Worm (Caenorhabditis elegans): Measurements from ENCODE around the gene C17H12.11.
A peak's percentile ranks its signal among the peaks of the same experiment; 100 is the strongest.

C17H12.11 gene

DNA sequence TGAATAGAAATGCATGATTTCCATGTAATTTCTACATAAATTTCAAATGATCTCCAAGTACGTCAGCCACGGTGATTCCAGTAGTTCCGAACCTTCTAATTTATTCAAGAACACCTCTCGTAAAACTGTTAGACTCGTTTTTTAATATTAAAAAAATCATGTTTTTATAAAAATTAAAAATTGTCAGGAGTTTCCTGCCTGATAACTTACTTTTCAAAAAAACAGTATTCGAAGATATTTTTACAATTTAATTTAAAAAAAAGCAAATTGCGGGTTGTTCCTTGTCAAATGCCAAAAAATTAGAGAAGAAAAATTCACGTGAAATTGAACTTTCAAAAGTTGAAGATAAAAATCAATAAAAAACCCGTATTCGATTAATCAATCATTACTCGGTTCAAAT is 6.7 kb upstream of the C17H12.11 start, which contains the start of the genes C17H12.3 and C17H12.12:
C17H12.3 (minus strand) TSS at position 101 of the 400 bp plus-strand sequence.
C17H12.12 (plus strand) TSS at position 396 of the 400 bp plus-strand sequence.
- no peak for TF ChIP-seq nhr-77 (tag; optimal IDR thresholded peaks at IDR 0.05)
- TF ChIP-seq zag-1 (tag; optimal IDR thresholded peaks at IDR 0.05) = no peak
- TF ChIP-seq nhr-84 (tag; optimal IDR thresholded peaks at IDR 0.05) = no peak
- no peak for TF ChIP-seq jun-1 (tag; optimal IDR thresholded peaks at IDR 0.05)
- no peak for TF ChIP-seq nhr-11 (tag; optimal IDR thresholded peaks at IDR 0.05)
- no peak for TF ChIP-seq dsc-1 (tag; optimal IDR thresholded peaks at IDR 0.05)
- no peak for TF ChIP-seq fkh-10 (GFP tag; optimal IDR thresholded peaks at IDR 0.05)
- TF ChIP-seq unc-86 (tag; optimal IDR thresholded peaks at IDR 0.05) = no peak
- no peak for TF ChIP-seq blmp-1 (tag; optimal IDR thresholded peaks at IDR 0.05)
- TF ChIP-seq lir-3 (tag; optimal IDR thresholded peaks at IDR 0.05; ENCODE audit: poor library complexity) = no peak
- no peak for TF ChIP-seq sup-37 (GFP tag; optimal IDR thresholded peaks at IDR 0.05)
- no peak for TF ChIP-seq ama-1 (optimal IDR thresholded peaks at IDR 0.05)
- TF ChIP-seq rnt-1 (tag; optimal IDR thresholded peaks at IDR 0.05) = no peak
- no peak for TF ChIP-seq C16A3.4 (tag; optimal IDR thresholded peaks at IDR 0.05)
- no peak for TF ChIP-seq F16B12.6 (tag; optimal IDR thresholded peaks at IDR 0.05)
- TF ChIP-seq ces-1 (GFP tag; optimal IDR thresholded peaks at IDR 0.05) = no peak
- TF ChIP-seq tbx-2 (tag; optimal IDR thresholded peaks at IDR 0.05) = no peak
- no peak for TF ChIP-seq ceh-90 (tag; optimal IDR thresholded peaks at IDR 0.05)
- TF ChIP-seq xbp-1 (tag; optimal IDR thresholded peaks at IDR 0.05) = no peak

DNA sequence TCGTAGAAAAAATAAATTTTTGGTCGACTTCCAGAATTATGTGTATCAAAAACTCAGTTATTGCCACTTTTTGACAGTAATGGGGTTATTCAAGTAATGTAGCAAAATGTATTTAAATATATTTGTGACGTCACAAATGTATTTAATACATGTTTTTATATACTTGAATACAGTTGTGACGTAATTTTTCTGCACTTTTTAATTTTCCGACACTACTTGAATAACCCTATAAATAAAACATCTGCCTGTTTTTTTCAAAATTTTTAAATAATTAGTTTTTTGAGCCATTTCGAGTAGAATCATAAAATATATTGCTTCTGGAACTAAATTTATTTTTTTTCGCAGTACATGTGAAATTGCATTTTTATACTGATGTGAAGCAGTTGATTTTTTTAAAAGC is 1.1 kb downstream of the C17H12.11 start:
- TF ChIP-seq mab-9 (GFP tag; IDR thresholded peaks at IDR 0.05) = no peak
- TF ChIP-seq lin-39 (tag; optimal IDR thresholded peaks at IDR 0.05) = no peak
- TF ChIP-seq ceh-88 (GFP tag; IDR thresholded peaks at IDR 0.05) = no peak
- TF ChIP-seq nhr-71 (tag; optimal IDR thresholded peaks at IDR 0.05) = no peak
- no peak for TF ChIP-seq alr-1 (tag; optimal IDR thresholded peaks at IDR 0.05; ENCODE audit: borderline replicate concordance)
- no peak for TF ChIP-seq nhr-76 (tag; optimal IDR thresholded peaks at IDR 0.05)
- no peak for TF ChIP-seq aly-2 (tag; optimal IDR thresholded peaks at IDR 0.05)
- TF ChIP-seq mef-2 (tag; optimal IDR thresholded peaks at IDR 0.05) = no peak
- TF ChIP-seq swsn-7 (tag; optimal IDR thresholded peaks at IDR 0.05) = no peak
- TF ChIP-seq unc-62 (GFP tag; optimal IDR thresholded peaks at IDR 0.05) = no peak

DNA sequence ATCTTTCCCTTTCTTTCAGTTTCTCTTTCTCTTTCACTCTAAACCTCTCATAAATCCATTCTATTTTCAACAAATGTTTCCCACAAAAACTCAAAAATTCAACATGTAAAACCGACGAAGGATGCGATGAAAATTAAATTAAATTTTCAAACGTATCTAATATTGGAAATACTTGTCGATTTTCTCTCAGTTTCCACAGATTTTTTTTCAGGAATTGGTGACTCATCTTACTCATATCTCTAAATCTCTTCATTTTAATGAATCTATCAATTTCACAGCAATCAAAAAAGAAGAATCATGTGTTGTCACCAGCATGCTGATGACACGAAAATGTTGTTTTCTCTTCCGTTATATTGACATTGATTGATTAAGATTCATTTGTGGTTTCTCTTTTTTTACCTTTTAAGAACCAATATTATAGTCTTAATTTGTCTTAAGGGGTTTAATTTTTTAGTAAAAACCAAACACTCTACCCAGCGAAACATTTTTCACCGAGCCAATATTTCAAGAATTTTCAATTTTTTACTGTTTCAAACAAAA is 1.7 kb downstream of the C17H12.11 start:
- TF ChIP-seq ztf-4 (tag; optimal IDR thresholded peaks at IDR 0.05) (no peak), lin-15B (tag; optimal IDR thresholded peaks at IDR 0.05) (no peak), unc-62 (GFP tag; optimal IDR thresholded peaks at IDR 0.05) (no peak), nhr-11 (tag; optimal IDR thresholded peaks at IDR 0.05) (no peak), sup-37 (GFP tag; optimal IDR thresholded peaks at IDR 0.05) (no peak), sox-4 (tag; optimal IDR thresholded peaks at IDR 0.05) (no peak), fkh-10 (GFP tag; optimal IDR thresholded peaks at IDR 0.05) (no peak), blmp-1 (tag; optimal IDR thresholded peaks at IDR 0.05) (peak; percentile 61), dsc-1 (tag; optimal IDR thresholded peaks at IDR 0.05) (no peak), F16B12.6 (tag; optimal IDR thresholded peaks at IDR 0.05) (no peak), nhr-47 (tag; optimal IDR thresholded peaks at IDR 0.05) (no peak), dpl-1 (GFP tag; optimal IDR thresholded peaks at IDR 0.05) (no peak), nhr-237 (tag; optimal IDR thresholded peaks at IDR 0.05) (no peak), ceh-88 (GFP tag; IDR thresholded peaks at IDR 0.05) (no peak), hpl-2 (GFP tag; optimal IDR thresholded peaks at IDR 0.05) (no peak), ces-1 (GFP tag; optimal IDR thresholded peaks at IDR 0.05) (no peak), mab-9 (GFP tag; IDR thresholded peaks at IDR 0.05) (no peak), elt-2 (tag; optimal IDR thresholded peaks at IDR 0.05) (no peak), nhr-84 (tag; optimal IDR thresholded peaks at IDR 0.05) (no peak), nhr-20 (tag; optimal IDR thresholded peaks at IDR 0.05) (peak; percentile 20), efl-1 (optimal IDR thresholded peaks at IDR 0.05) (no peak), efl-1 (GFP tag; optimal IDR thresholded peaks at IDR 0.05 in 1 of 2) (peak in 1 of 2 experiments; percentile 60), lin-35 (GFP tag; optimal IDR thresholded peaks at IDR 0.05) (peak in 1 of 2 experiments; percentile 23), zip-4 (GFP tag; optimal IDR thresholded peaks at IDR 0.05) (no peak), ceh-82 (tag; optimal IDR thresholded peaks at IDR 0.05) (no peak), lir-3 (tag; optimal IDR thresholded peaks at IDR 0.05; ENCODE audit: poor library complexity) (no peak), ama-1 (optimal IDR thresholded peaks at IDR 0.05) (no peak), fos-1 (tag; optimal IDR thresholded peaks at IDR 0.05) (peak; percentile 3), lin-39 (tag; optimal IDR thresholded peaks at IDR 0.05) (peak; percentile 62), nhr-12 (tag; optimal IDR thresholded peaks at IDR 0.05) (no peak), nhr-28 (tag; optimal IDR thresholded peaks at IDR 0.05) (no peak), fkh-8 (tag; optimal IDR thresholded peaks at IDR 0.05) (no peak), pag-3 (tag; optimal IDR thresholded peaks at IDR 0.05; ENCODE audit: borderline replicate concordance, insufficient read depth) (no peak), ets-5 (GFP tag; IDR thresholded peaks at IDR 0.05) (no peak), rnt-1 (tag; optimal IDR thresholded peaks at IDR 0.05) (peak; percentile 66)
